Worm (Caenorhabditis elegans) whole organism, L1 larva: Measurements from ENCODE around the gene snb-2.

ENCODE experiments used
- C16A3.4 ChIP-seq: fragments of 150-350 bp; optimal IDR thresholded peaks from 2 replicates; lab custom pipeline; 2014; ENCODE audit warnings: missing biosample characterization, missing genetic modification characterization
- C34B4.2 ChIP-seq: sonication (generic microtip); optimal IDR thresholded peaks from 2 replicates; lab custom pipeline; 2017; ENCODE audit warnings: mild to moderate bottlenecking, missing genetic modification characterization, missing compliant biosample characterization
- aha-1 ChIP-seq: fragments of 150-350 bp; optimal IDR thresholded peaks from 2 replicates; lab custom pipeline; 2014; ENCODE audit warnings: missing biosample characterization, missing genetic modification characterization
- blmp-1 ChIP-seq: fragments of 150-350 bp; optimal IDR thresholded peaks from 2 replicates; lab custom pipeline; 2014; ENCODE audit warnings: missing biosample characterization, missing genetic modification characterization
- ceh-63 ChIP-seq: fragments of 200-800 bp; sonication (Bioruptor generic); optimal IDR thresholded peaks from 2 replicates; lab custom pipeline; 2018; ENCODE audit warnings: mild to moderate bottlenecking, missing genetic modification characterization, missing compliant biosample characterization
- dpl-1 ChIP-seq, 3 experiments: fragments of 150-350 bp in 2 of 3; sonication (generic microtip) in 1 of 3; optimal IDR thresholded peaks; 2 replicates each; lab custom pipeline; 2014 to 2017; ENCODE audit warnings: missing biosample characterization in 3 of 3, missing genetic modification characterization in 3 of 3, missing genetic modification reagents in 3 of 3
- dsc-1 ChIP-seq: sonication (generic microtip); optimal IDR thresholded peaks from 2 replicates; lab custom pipeline; 2016; ENCODE audit warnings: mild to moderate bottlenecking, missing genetic modification characterization, missing compliant biosample characterization
- efl-1 ChIP-seq, 4 experiments: fragments of 150-350 bp; optimal IDR thresholded peaks in 3 of 4; peaks in 1 of 4; 1 replicate in 1 of 4; 2 replicates in 3 of 4; lab custom pipeline; 2014; ENCODE audit warnings: missing biosample characterization in 2 of 4, missing genetic modification characterization in 2 of 4, missing genetic modification reagents in 2 of 4
- efl-3 ChIP-seq: fragments of 200-800 bp; sonication (Bioruptor generic); optimal IDR thresholded peaks from 2 replicates; lab custom pipeline; 2018; ENCODE audit warnings: mild to moderate bottlenecking, missing genetic modification characterization, missing compliant biosample characterization
- elt-2 ChIP-seq: sonication (generic microtip); optimal IDR thresholded peaks from 2 replicates; lab custom pipeline; 2016; ENCODE audit warnings: missing genetic modification characterization, mild to moderate bottlenecking, inconsistent platforms, missing compliant biosample characterization, missing genetic modification reagents
- elt-3 ChIP-seq, 6 experiments: fragments of 150-350 bp in 1 of 6; sonication (generic microtip); optimal IDR thresholded peaks; 2 replicates each; lab custom pipeline; 2017 to 2018; ENCODE audit warnings: missing biosample characterization in 6 of 6, missing genetic modification characterization in 6 of 6, inconsistent platforms in 1 of 6
- fos-1 ChIP-seq: fragments of 150-350 bp; optimal IDR thresholded peaks from 2 replicates; lab custom pipeline; 2014; ENCODE audit warnings: missing biosample characterization, missing genetic modification characterization
- grh-1 ChIP-seq: fragments of 200-800 bp; sonication (Bioruptor generic); IDR thresholded peaks from 2 replicates; pipeline ENCODE4 v1.3.6; 2022; ENCODE audit warnings: missing genetic modification reagents, missing genetic modification characterization, missing compliant biosample characterization
- hlh-17 ChIP-seq: fragments of 200-800 bp; sonication (Bioruptor generic); optimal IDR thresholded peaks from 2 replicates; lab custom pipeline; 2018; ENCODE audit warnings: missing genetic modification characterization, mild to moderate bottlenecking, missing compliant biosample characterization, moderate library complexity, borderline replicate concordance
- hlh-4 ChIP-seq: sonication (generic microtip); optimal IDR thresholded peaks from 2 replicates; lab custom pipeline; 2016; ENCODE audit warnings: mild to moderate bottlenecking, missing genetic modification characterization, missing compliant biosample characterization
- lin-13 ChIP-seq: fragments of 150-350 bp; optimal IDR thresholded peaks from 2 replicates; lab custom pipeline; 2014; ENCODE audit warnings: missing biosample characterization, missing genetic modification reagents, missing genetic modification characterization
- lin-14 ChIP-seq: fragments of 200-800 bp; sonication (Bioruptor generic); optimal IDR thresholded peaks from 2 replicates; lab custom pipeline; 2018; ENCODE audit warnings: mild to moderate bottlenecking, missing genetic modification characterization, moderate library complexity, missing compliant biosample characterization
- lin-15B ChIP-seq: fragments of 150-350 bp; sonication (generic microtip); optimal IDR thresholded peaks from 3 replicates; lab custom pipeline; 2014; ENCODE audit warnings: missing biosample characterization, missing genetic modification characterization
- lin-39 ChIP-seq: fragments of 150-350 bp; optimal IDR thresholded peaks from 2 replicates; lab custom pipeline; 2014; ENCODE audit warnings: missing biosample characterization, missing genetic modification reagents, missing genetic modification characterization
- mab-9 ChIP-seq: fragments of 200-800 bp; sonication (Bioruptor generic); IDR thresholded peaks from 2 replicates; pipeline ENCODE4 v1.3.6; 2022; ENCODE audit warnings: missing genetic modification reagents, missing genetic modification characterization, missing compliant biosample characterization
- mdl-1 ChIP-seq, 2 experiments: fragments of 150-350 bp; optimal IDR thresholded peaks; 2 replicates each; lab custom pipeline; 2014 to 2017; ENCODE audit warnings: missing biosample characterization in 2 of 2, missing genetic modification characterization in 2 of 2, inconsistent platforms in 1 of 2
- mef-2 ChIP-seq: fragments of 150-350 bp; optimal IDR thresholded peaks from 2 replicates; lab custom pipeline; 2014; ENCODE audit warnings: missing biosample characterization, missing genetic modification characterization
- mep-1 ChIP-seq: fragments of 150-350 bp; optimal IDR thresholded peaks from 2 replicates; lab custom pipeline; 2014; ENCODE audit warnings: missing biosample characterization, missing genetic modification characterization
- nhr-19 ChIP-seq: fragments of 200-800 bp; sonication (Bioruptor generic); conservative IDR thresholded peaks from 2 replicates; pipeline ENCODE4 v1.3.6; 2022; ENCODE audit warnings: missing genetic modification characterization, missing compliant biosample characterization
- nhr-20 ChIP-seq: sonication (generic microtip); optimal IDR thresholded peaks from 2 replicates; lab custom pipeline; 2016; ENCODE audit warnings: mild to moderate bottlenecking, missing genetic modification characterization, missing compliant biosample characterization
- nhr-28 ChIP-seq: fragments of 150-350 bp; optimal IDR thresholded peaks from 2 replicates; lab custom pipeline; 2014; ENCODE audit warnings: missing biosample characterization, missing genetic modification characterization
- nhr-71 ChIP-seq: sonication (generic microtip); optimal IDR thresholded peaks from 2 replicates; lab custom pipeline; 2016; ENCODE audit warnings: mild to moderate bottlenecking, missing genetic modification characterization, moderate library complexity, missing compliant biosample characterization
- nhr-76 ChIP-seq: sonication (generic microtip); optimal IDR thresholded peaks from 2 replicates; lab custom pipeline; 2017; ENCODE audit warnings: missing biosample characterization, missing genetic modification characterization
- nhr-84 ChIP-seq: sonication (generic microtip); optimal IDR thresholded peaks from 2 replicates; lab custom pipeline; 2017; ENCODE audit warnings: missing biosample characterization, missing genetic modification characterization
- nhr-85 ChIP-seq: sonication (generic microtip); peaks from one replicate; lab custom pipeline; 2016; ENCODE audit warnings: missing genetic modification characterization, inconsistent platforms, missing compliant biosample characterization
- pag-3 ChIP-seq: sonication (generic microtip); optimal IDR thresholded peaks from 2 replicates; lab custom pipeline; 2017; ENCODE audit warnings: missing genetic modification characterization, mild to moderate bottlenecking, missing compliant biosample characterization, antibody characterized with exemption, borderline replicate concordance; ENCODE audit not compliant: insufficient read depth
- sptf-1 ChIP-seq: fragments of 150-350 bp; optimal IDR thresholded peaks from 2 replicates; lab custom pipeline; 2014; ENCODE audit warnings: missing biosample characterization, missing genetic modification characterization
- unc-62 ChIP-seq: fragments of 150-350 bp; optimal IDR thresholded peaks from 2 replicates; lab custom pipeline; 2014; ENCODE audit warnings: missing biosample characterization, missing genetic modification reagents, missing genetic modification characterization
- vab-15 ChIP-seq: sonication (generic microtip); optimal IDR thresholded peaks from 2 replicates; lab custom pipeline; 2017; ENCODE audit warnings: missing genotype, mild to moderate bottlenecking, missing genetic modification characterization, missing compliant biosample characterization
- xbp-1 ChIP-seq: sonication (generic microtip); optimal IDR thresholded peaks from 2 replicates; lab custom pipeline; 2016; ENCODE audit warnings: missing genetic modification characterization, missing compliant biosample characterization
- zip-4 ChIP-seq: fragments of 200-800 bp; sonication (Bioruptor generic); optimal IDR thresholded peaks from 2 replicates; lab custom pipeline; 2018; ENCODE audit warnings: mild to moderate bottlenecking, missing genetic modification characterization, moderate library complexity, missing compliant biosample characterization
- ztf-4 ChIP-seq: fragments of 150-350 bp; optimal IDR thresholded peaks from 2 replicates; lab custom pipeline; 2014; ENCODE audit warnings: missing biosample characterization, missing genetic modification characterization

snb-2 gene

ce11 chrV:12299244-12299766 lies 46.4 kb downstream of the snb-2 start:
- TF ChIP-seq nhr-28 (tag; lab: Kevin White, UChicago) (no peak), efl-1 (optimal IDR thresholded peaks at IDR 0.05; lab: Kevin White, UChicago) (no peak), efl-1 (GFP tag; optimal IDR thresholded peaks at IDR 0.05 in 1 of 2; lab: Kevin White, UChicago) (peak in 1 of 2 experiments; percentile 36), nhr-71 (peak; percentile 15), lin-14 (GFP tag; lab: Kevin White, UChicago) (peak; percentile 35), nhr-19 (GFP tag; lab: Robert Waterston, UW) (0 out of 2 replicates have a peak, but pooled peaks have one; percentile 7), C16A3.4 (tag; lab: Kevin White, UChicago) (no peak), nhr-20 (tag; lab: Kevin White, UChicago) (peak; percentile 46), ceh-63 (GFP tag; lab: Kevin White, UChicago) (no peak), pag-3 (tag; lab: Kevin White, UChicago) (no peak), dsc-1 (no peak), nhr-85 (peak; percentile 90), aha-1 (tag; lab: Kevin White, UChicago) (no peak), elt-3 (tag; optimal IDR thresholded peaks at IDR 0.05; lab: Kevin White, UChicago) (peak in 2 of 6 experiments; percentile 6 to 23), ztf-4 (tag; lab: Kevin White, UChicago) (no peak), vab-15 (tag; lab: Kevin White, UChicago) (no peak), mab-9 (GFP tag; lab: Robert Waterston, UW) (no peak), C34B4.2 (tag; lab: Kevin White, UChicago) (no peak), sptf-1 (no peak), blmp-1 (tag; lab: Kevin White, UChicago) (peak; percentile 53), fos-1 (no peak), dpl-1 (GFP tag; optimal IDR thresholded peaks at IDR 0.05; lab: Kevin White, UChicago) (no peak)
- TF ChIP-seq, all 84 proteins: peak for 8

- TF ChIP-seq pag-3 (tag; lab: Kevin White, UChicago) (no peak), nhr-76 (tag; lab: Kevin White, UChicago) (no peak), grh-1 (GFP tag; lab: Robert Waterston, UW) (no peak), sptf-1 (no peak), efl-3 (GFP tag; lab: Kevin White, UChicago) (no peak), mab-9 (GFP tag; lab: Robert Waterston, UW) (no peak), elt-2 (tag; lab: Kevin White, UChicago) (peak; percentile 27), efl-1 (optimal IDR thresholded peaks at IDR 0.05; lab: Kevin White, UChicago) (no peak), efl-1 (GFP tag; optimal IDR thresholded peaks at IDR 0.05 in 1 of 2; lab: Kevin White, UChicago) (peak in 1 of 2 experiments; percentile 54), nhr-84 (tag; lab: Kevin White, UChicago) (no peak), blmp-1 (tag; lab: Kevin White, UChicago) (peak; percentile 43), lin-39 (no peak), zip-4 (no peak), mef-2 (tag; lab: Kevin White, UChicago) (no peak), dpl-1 (GFP tag; optimal IDR thresholded peaks at IDR 0.05; lab: Kevin White, UChicago) (no peak)
These were observed 47.5 kb downstream of the snb-2 start for ce11 chrV:12298184-12298583.

ce11 chrV:12296794-12297193 lies 48.9 kb downstream of the snb-2 start:
- no peak for TF ChIP-seq efl-1 (optimal IDR thresholded peaks at IDR 0.05; lab: Kevin White, UChicago)
- TF ChIP-seq efl-1 (GFP tag; optimal IDR thresholded peaks at IDR 0.05 in 1 of 2; lab: Kevin White, UChicago): no peak
- TF ChIP-seq nhr-20 (tag; lab: Kevin White, UChicago): peak; percentile 10
- no peak for TF ChIP-seq xbp-1 (tag; lab: Kevin White, UChicago)
- TF ChIP-seq mep-1: peak; percentile 1
- TF ChIP-seq lin-15B (tag; lab: Kevin White, UChicago): no peak
- peak; percentile 64 for TF ChIP-seq blmp-1 (tag; lab: Kevin White, UChicago)
- peak in 1 of 6 experiments; percentile 32 for TF ChIP-seq elt-3 (tag; optimal IDR thresholded peaks at IDR 0.05; lab: Kevin White, UChicago)
- peak; percentile 74 for TF ChIP-seq nhr-85
- no peak for TF ChIP-seq lin-13
- TF ChIP-seq hlh-4: no peak
- TF ChIP-seq mdl-1 (tag; optimal IDR thresholded peaks at IDR 0.05; lab: Kevin White, UChicago): peak in 1 of 2 experiments; percentile 17
- TF ChIP-seq hlh-17 (GFP tag; lab: Kevin White, UChicago): no peak
- TF ChIP-seq lin-14 (GFP tag; lab: Kevin White, UChicago): peak; percentile 44
- TF ChIP-seq nhr-28 (tag; lab: Kevin White, UChicago): no peak
- TF ChIP-seq unc-62 (GFP tag; lab: Kevin White, UChicago): no peak
